Worm (Caenorhabditis elegans): ENCODE measurements around the gene ugt-67.
A peak's percentile ranks its signal among the peaks of the same experiment; 100 is the strongest.

Gene ugt-67

ce11 chrV:4933268-4933667 is 32.1 kb downstream of the ugt-67 start:
- no peak for TF ChIP-seq egl-43 (GFP tag; IDR thresholded peaks at IDR 0.05)
- TF ChIP-seq unc-62 (GFP tag; optimal IDR thresholded peaks at IDR 0.05 in 1 of 2) = peak in 1 of 2 experiments; percentile 98
- TF ChIP-seq unc-62 (tag; optimal IDR thresholded peaks at IDR 0.05) = no peak

- TF ChIP-seq attf-4 (tag; optimal IDR thresholded peaks at IDR 0.05) (no peak), R02D3.7 (tag; optimal IDR thresholded peaks at IDR 0.05) (no peak), mdl-1 (tag; optimal IDR thresholded peaks at IDR 0.05) (no peak), tra-1 (GFP tag; IDR thresholded peaks at IDR 0.05) (no peak), lin-1 (GFP tag; IDR thresholded peaks at IDR 0.05) (no peak), lin-13 (GFP tag; optimal IDR thresholded peaks at IDR 0.05) (no peak), ces-1 (GFP tag; optimal IDR thresholded peaks at IDR 0.05) (no peak), nhr-237 (tag; optimal IDR thresholded peaks at IDR 0.05) (no peak), dmd-8 (GFP tag; IDR thresholded peaks at IDR 0.05) (no peak), F44E2.7 (GFP tag; IDR thresholded peaks at IDR 0.05) (no peak), mxl-2 (GFP tag; conservative IDR thresholded peaks at IDR 0.05) (no peak), zfp-3 (GFP tag; conservative IDR thresholded peaks at IDR 0.05) (no peak), daf-16 (GFP tag; optimal IDR thresholded peaks at IDR 0.05) (no peak), daf-16 (tag; optimal IDR thresholded peaks at IDR 0.05) (no peak), arid-1 (GFP tag; conservative IDR thresholded peaks at IDR 0.05) (no peak), ama-1 (optimal IDR thresholded peaks at IDR 0.05) (no peak), nhr-28 (tag; optimal IDR thresholded peaks at IDR 0.05) (no peak)
These were observed 33.2 kb downstream of the ugt-67 start, which contains the start of gene catp-2 for ce11 chrV:4934406-4934805. catp-2 (plus strand) TSS chrV:4934706.

ce11 chrV:4935096-4935495 is 33.9 kb downstream of the ugt-67 start:
- no peak for TF ChIP-seq nhr-10 (tag; optimal IDR thresholded peaks at IDR 0.05)
- no peak for TF ChIP-seq unc-130 (GFP tag; optimal IDR thresholded peaks at IDR 0.05)
- TF ChIP-seq pqm-1 (tag; optimal IDR thresholded peaks at IDR 0.05) = peak; percentile 68

- no peak for TF ChIP-seq ceh-82 (tag; optimal IDR thresholded peaks at IDR 0.05)
- no peak for TF ChIP-seq ceh-44 (GFP tag; IDR thresholded peaks at IDR 0.05)
- peak in 1 of 2 experiments; percentile 95 for TF ChIP-seq unc-62 (GFP tag; optimal IDR thresholded peaks at IDR 0.05 in 1 of 2)
- TF ChIP-seq unc-62 (tag; optimal IDR thresholded peaks at IDR 0.05) = no peak
- TF ChIP-seq nhr-48 (tag; optimal IDR thresholded peaks at IDR 0.05) = no peak
- no peak for TF ChIP-seq T26A8.4 (GFP tag; IDR thresholded peaks at IDR 0.05)
- no peak for TF ChIP-seq zag-1 (tag; optimal IDR thresholded peaks at IDR 0.05)
These were observed 36.2 kb downstream of the ugt-67 start for ce11 chrV:4937337-4937736.

- TF ChIP-seq F10B5.3 (tag; optimal IDR thresholded peaks at IDR 0.05) (no peak), dmd-6 (GFP tag; IDR thresholded peaks at IDR 0.05) (no peak), vab-7 (GFP tag; IDR thresholded peaks at IDR 0.05) (no peak), unc-62 (GFP tag; optimal IDR thresholded peaks at IDR 0.05 in 1 of 2) (no peak), unc-62 (tag; optimal IDR thresholded peaks at IDR 0.05) (no peak), mdt-29 (GFP tag; IDR thresholded peaks at IDR 0.05) (no peak), nhr-41 (GFP tag; IDR thresholded peaks at IDR 0.05) (no peak), egl-27 (tag; optimal IDR thresholded peaks at IDR 0.05) (no peak), saeg-2 (GFP tag; IDR thresholded peaks at IDR 0.05) (no peak), egl-43 (GFP tag; IDR thresholded peaks at IDR 0.05) (no peak), fos-1 (tag; optimal IDR thresholded peaks at IDR 0.05) (no peak), daf-16 (GFP tag; optimal IDR thresholded peaks at IDR 0.05) (no peak), daf-16 (tag; optimal IDR thresholded peaks at IDR 0.05) (no peak), duxl-1 (tag; optimal IDR thresholded peaks at IDR 0.05; ENCODE audit: poor library complexity) (no peak), ctbp-1 (GFP tag; IDR thresholded peaks at IDR 0.05) (no peak)
These were observed 43.0 kb downstream of the ugt-67 start, which contains the start of gene str-211 for ce11 chrV:4944219-4944618. str-211 (minus strand) TSS chrV:4944319.
